Fruit fly (Drosophila melanogaster) whole organism, embryonic: ENCODE data around the gene CG15343.
A peak's percentile ranks its signal among the peaks of the same experiment; 100 is the strongest.

Source experiments
- ATbp ChIP-seq: fragments of 200-800 bp; sonication (Bioruptor generic); optimal IDR thresholded peaks from 2 replicates; lab custom pipeline; 2017; ENCODE audit warnings: missing biosample characterization, mild to moderate bottlenecking, missing genetic modification characterization, missing genetic modification reagents
- Adf1 ChIP-seq: fragments of 200-800 bp; sonication (Bioruptor generic); IDR thresholded peaks from 2 replicates; pipeline ENCODE4 v1.3.6; 2022; ENCODE audit warnings: missing biosample characterization, missing genetic modification characterization
- Aef1 ChIP-seq: fragments of 200-800 bp; sonication (Bioruptor generic); IDR thresholded peaks from 3 replicates; pipeline ENCODE4 v1.3.6; 2022; ENCODE audit warnings: missing biosample characterization, missing genetic modification characterization
- Atf3 ChIP-seq: fragments of 200-800 bp; sonication (Bioruptor generic); optimal IDR thresholded peaks from 3 replicates; lab custom pipeline; 2016; ENCODE audit warnings: missing biosample characterization, missing genetic modification characterization
- B-H1 ChIP-seq: fragments of 200-800 bp; sonication (Bioruptor generic); IDR thresholded peaks from 3 replicates; pipeline ENCODE4 v1.3.6; 2022; ENCODE audit warnings: missing biosample characterization, missing genetic modification characterization
- CG10462 ChIP-seq: fragments of 200-800 bp; sonication (Bioruptor generic); optimal IDR thresholded peaks from 2 replicates; lab custom pipeline; 2016; ENCODE audit warnings: missing biosample characterization, missing genetic modification characterization
- CG12299 ChIP-seq: fragments of 200-800 bp; sonication (Bioruptor generic); optimal IDR thresholded peaks from 2 replicates; lab custom pipeline; 2018; ENCODE audit warnings: missing biosample characterization, mild to moderate bottlenecking, missing genetic modification characterization
- CG14667 ChIP-seq: fragments of 200-800 bp; sonication (Bioruptor generic); IDR thresholded peaks from 2 replicates; pipeline ENCODE4 v1.3.6; 2022; ENCODE audit warnings: missing biosample characterization, missing genetic modification characterization
- CG15011 ChIP-seq: fragments of 200-800 bp; sonication (Bioruptor generic); optimal IDR thresholded peaks from 3 replicates; lab custom pipeline; 2018; ENCODE audit warnings: missing biosample characterization, mild to moderate bottlenecking, missing genetic modification characterization
- CG15696 ChIP-seq: fragments of 200-800 bp; sonication (Bioruptor generic); optimal IDR thresholded peaks from 2 replicates; lab custom pipeline; 2019; ENCODE audit warnings: missing biosample characterization, mild to moderate bottlenecking, missing genetic modification characterization, moderate library complexity
- CG17829 ChIP-seq: fragments of 200-800 bp; optimal IDR thresholded peaks from 2 replicates; lab custom pipeline; 2019; ENCODE audit warnings: missing biosample characterization, mild to moderate bottlenecking, missing genetic modification characterization, moderate library complexity
- CG18619 ChIP-seq: fragments of 200-800 bp; sonication (Bioruptor generic); optimal IDR thresholded peaks from 3 replicates; lab custom pipeline; 2017; ENCODE audit warnings: missing biosample characterization, mild to moderate bottlenecking, missing genetic modification characterization
- CG2678 ChIP-seq: fragments of 200-800 bp; sonication (Bioruptor generic); optimal IDR thresholded peaks from 3 replicates; lab custom pipeline; 2019; ENCODE audit warnings: missing biosample characterization, mild to moderate bottlenecking, missing genetic modification characterization, moderate library complexity
- CG3163 ChIP-seq: fragments of 200-800 bp; sonication (Bioruptor generic); optimal IDR thresholded peaks from 3 replicates; lab custom pipeline; 2016; ENCODE audit warnings: missing biosample characterization, missing genetic modification characterization
- CG3726 ChIP-seq: fragments of 200-800 bp; sonication (Bioruptor generic); IDR thresholded peaks from 3 replicates; pipeline ENCODE4, ENCODE4 v1.3.6; 2022; ENCODE audit warnings: missing biosample characterization, missing genetic modification characterization
- CG6683 ChIP-seq: fragments of 200-800 bp; sonication (Bioruptor generic); optimal IDR thresholded peaks from 2 replicates; lab custom pipeline; 2017; ENCODE audit warnings: missing biosample characterization, mild to moderate bottlenecking, missing genetic modification characterization, missing genetic modification reagents
- CG6791 ChIP-seq: fragments of 200-800 bp; sonication (Bioruptor generic); IDR thresholded peaks from 3 replicates; pipeline ENCODE4 v1.3.6; 2022; ENCODE audit warnings: missing biosample characterization, missing genetic modification characterization; ENCODE audit not compliant: partially characterized antibody
- CG7839 ChIP-seq: fragments of 200-800 bp; sonication (Bioruptor generic); optimal IDR thresholded peaks from 3 replicates; lab custom pipeline; 2018; ENCODE audit warnings: missing biosample characterization, mild to moderate bottlenecking, missing genetic modification characterization, moderate library complexity
- CG8359 ChIP-seq: fragments of 200-800 bp; sonication (Bioruptor generic); optimal IDR thresholded peaks from 2 replicates; lab custom pipeline; 2017; ENCODE audit warnings: missing biosample characterization, mild to moderate bottlenecking, missing genetic modification characterization, borderline replicate concordance
- CG8944 ChIP-seq: fragments of 200-800 bp; sonication (Bioruptor generic); optimal IDR thresholded peaks from 3 replicates; lab custom pipeline; 2016; ENCODE audit warnings: missing biosample characterization, missing genetic modification characterization
- D19B ChIP-seq: fragments of 200-800 bp; sonication (Bioruptor generic); optimal IDR thresholded peaks from 2 replicates; lab custom pipeline; 2017; ENCODE audit warnings: missing biosample characterization, mild to moderate bottlenecking, missing genetic modification characterization
- Drgx ChIP-seq: fragments of 200-800 bp; sonication (Bioruptor generic); IDR thresholded peaks from 2 replicates; pipeline ENCODE4 v1.3.6; 2022; ENCODE audit warnings: missing biosample characterization, missing genetic modification characterization
- Elba2 ChIP-seq: fragments of 200-800 bp; sonication (Bioruptor generic); optimal IDR thresholded peaks from 3 replicates; lab custom pipeline; 2016; ENCODE audit warnings: missing biosample characterization, missing genetic modification characterization
- Fer2 ChIP-seq: fragments of 200-800 bp; sonication (Bioruptor generic); optimal IDR thresholded peaks from 2 replicates; lab custom pipeline; 2018; ENCODE audit warnings: missing biosample characterization, mild to moderate bottlenecking, missing genetic modification characterization, moderate library complexity
- HmgZ ChIP-seq: fragments of 200-800 bp; sonication (Bioruptor generic); optimal IDR thresholded peaks from 2 replicates; lab custom pipeline; 2018; ENCODE audit warnings: missing biosample characterization, mild to moderate bottlenecking, missing genetic modification characterization
- MTF-1 ChIP-seq: fragments of 200-800 bp; sonication (Bioruptor generic); optimal IDR thresholded peaks from 2 replicates; lab custom pipeline; 2018; ENCODE audit warnings: missing biosample characterization, mild to moderate bottlenecking, missing genetic modification characterization, borderline replicate concordance
- NC2β ChIP-seq: fragments of 200-800 bp; sonication (Bioruptor generic); optimal IDR thresholded peaks from 2 replicates; lab custom pipeline; 2016; ENCODE audit warnings: missing biosample characterization, missing genetic modification characterization
- Trl ChIP-seq, 3 experiments: fragments of >200 bp in 2 of 3; fragments of 200-800 bp in 1 of 3; sonication (Bioruptor generic) in 1 of 3; optimal IDR thresholded peaks; 2 replicates in 1 of 3; 3 replicates in 2 of 3; lab custom pipeline; 2016 to 2017; ENCODE audit warnings: missing biosample characterization in 1 of 3, missing genetic modification characterization in 1 of 3
- Vsx1 ChIP-seq: fragments of 200-800 bp; sonication (Bioruptor generic); optimal IDR thresholded peaks from 2 replicates; lab custom pipeline; 2017; ENCODE audit warnings: missing biosample characterization, mild to moderate bottlenecking, missing genetic modification characterization, missing genetic modification reagents
- Xbp1 ChIP-seq: fragments of 200-800 bp; sonication (Bioruptor generic); optimal IDR thresholded peaks from 3 replicates; lab custom pipeline; 2016; ENCODE audit warnings: missing biosample characterization, mild to moderate bottlenecking, missing genetic modification characterization
- Xrp1 ChIP-seq: fragments of 200-800 bp; sonication (Bioruptor generic); IDR thresholded peaks from 2 replicates; pipeline ENCODE4 v1.3.6; 2022; ENCODE audit warnings: missing biosample characterization, missing genetic modification characterization
- bowl ChIP-seq: fragments of 200-800 bp; sonication (Bioruptor generic); IDR thresholded peaks from 2 replicates; pipeline ENCODE4 v1.3.6; 2022; ENCODE audit warnings: missing biosample characterization, missing genetic modification characterization
- btn ChIP-seq: fragments of 200-800 bp; sonication (Bioruptor generic); optimal IDR thresholded peaks from 2 replicates; lab custom pipeline; 2016; ENCODE audit warnings: missing biosample characterization, missing genetic modification characterization
- caup ChIP-seq: fragments of 200-800 bp; sonication (Bioruptor generic); optimal IDR thresholded peaks from 3 replicates; lab custom pipeline; 2017; ENCODE audit warnings: missing biosample characterization, mild to moderate bottlenecking, missing genetic modification characterization, moderate library complexity; ENCODE audit not compliant: severe bottlenecking
- crc ChIP-seq: fragments of 200-800 bp; sonication (Bioruptor generic); optimal IDR thresholded peaks from 2 replicates; lab custom pipeline; 2016; ENCODE audit warnings: missing biosample characterization, missing genetic modification characterization
- gfzf ChIP-seq: fragments of 200-800 bp; sonication (Bioruptor generic); optimal IDR thresholded peaks from 2 replicates; lab custom pipeline; 2016; ENCODE audit warnings: missing biosample characterization, mild to moderate bottlenecking, missing genetic modification characterization, moderate library complexity
- gro ChIP-seq: fragments of 200-800 bp; sonication (Bioruptor generic); optimal IDR thresholded peaks from 2 replicates; lab custom pipeline; 2016; ENCODE audit warnings: missing biosample characterization, missing genetic modification characterization
- ham ChIP-seq: fragments of 200-800 bp; sonication (Bioruptor generic); IDR thresholded peaks from 2 replicates; pipeline ENCODE4 v1.3.6; 2022; ENCODE audit warnings: missing biosample characterization, missing genetic modification characterization
- org-1 ChIP-seq: fragments of 200-800 bp; sonication (Bioruptor generic); optimal IDR thresholded peaks from 2 replicates; lab custom pipeline; 2017; ENCODE audit warnings: missing biosample characterization, missing genetic modification characterization
- otp ChIP-seq: fragments of 200-800 bp; sonication (Bioruptor generic); IDR thresholded peaks from 3 replicates; pipeline ENCODE4, ENCODE4 v1.3.6; 2022; ENCODE audit warnings: missing biosample characterization, missing genetic modification characterization
- pho ChIP-seq: fragments of 200-800 bp; sonication (Bioruptor generic); optimal IDR thresholded peaks from 2 replicates; lab custom pipeline; 2016; ENCODE audit warnings: missing biosample characterization, missing genetic modification characterization
- pnt ChIP-seq: fragments of 200-800 bp; sonication (Bioruptor generic); optimal IDR thresholded peaks from 3 replicates; lab custom pipeline; 2016; ENCODE audit warnings: missing biosample characterization, missing genetic modification characterization
- sd ChIP-seq: fragments of 200-800 bp; sonication (Bioruptor generic); optimal IDR thresholded peaks from 3 replicates; lab custom pipeline; 2018; ENCODE audit warnings: missing biosample characterization, mild to moderate bottlenecking, missing genetic modification characterization, moderate library complexity
- sug ChIP-seq: fragments of 200-800 bp; optimal IDR thresholded peaks from 2 replicates; lab custom pipeline; 2019; ENCODE audit warnings: missing biosample characterization, mild to moderate bottlenecking, missing genetic modification characterization, moderate library complexity
- trem ChIP-seq: fragments of 200-800 bp; optimal IDR thresholded peaks from 3 replicates; lab custom pipeline; 2019; ENCODE audit warnings: missing biosample characterization, mild to moderate bottlenecking, missing genetic modification characterization, moderate library complexity
- tx ChIP-seq: fragments of 200-800 bp; sonication (Bioruptor generic); optimal IDR thresholded peaks from 2 replicates; lab custom pipeline; 2016; ENCODE audit warnings: missing biosample characterization, missing genetic modification characterization
- vnd ChIP-seq: fragments of 200-800 bp; sonication (Bioruptor generic); IDR thresholded peaks from 3 replicates; pipeline ENCODE4 v1.3.6; 2022; ENCODE audit warnings: missing biosample characterization, missing genetic modification characterization; ENCODE audit not compliant: partially characterized antibody
- wek ChIP-seq: fragments of 200-800 bp; sonication (Bioruptor generic); optimal IDR thresholded peaks from 3 replicates; lab custom pipeline; 2018; ENCODE audit warnings: missing biosample characterization, mild to moderate bottlenecking, missing genetic modification characterization, moderate library complexity

The CG15343 gene

dm6 chrX:8229918-8230699 lies 43.5 kb downstream of the CG15343 start (continued):
- TF ChIP-seq CG8359 (GFP tag; lab: Kevin White, UChicago) (peak; percentile 56), Elba2 (no peak), Xrp1 (GFP tag; lab: Robert Waterston, UW) (peak; percentile 71), bowl (GFP tag; lab: Robert Waterston, UW) (no peak), trem (tag; lab: Kevin White, UChicago) (peak; percentile 4), pnt (peak; percentile 18), wek (peak; percentile 77), CG2678 (tag; lab: Kevin White, UChicago) (peak; percentile 71), org-1 (GFP tag; lab: Kevin White, UChicago) (peak; percentile 71), CG10462 (GFP tag; lab: Kevin White, UChicago) (peak; percentile 31), sd (tag; lab: Kevin White, UChicago) (peak; percentile 17), Xbp1 (no peak), Drgx (GFP tag; lab: Robert Waterston, UW) (no peak), CG6791 (GFP tag; lab: Robert Waterston, UW) (no peak), tx (GFP tag; lab: Kevin White, UChicago) (peak; percentile 16), caup (GFP tag; lab: Kevin White, UChicago) (peak; percentile 55), gro (GFP tag; lab: Kevin White, UChicago) (no peak), pho (GFP tag; lab: Kevin White, UChicago) (peak; percentile 25), Aef1 (no peak), CG3726 (GFP tag; lab: Robert Waterston, UW) (no peak), Atf3 (no peak), MTF-1 (peak; percentile 79), CG7839 (tag; lab: Kevin White, UChicago) (peak; percentile 17), B-H1 (GFP tag; lab: Robert Waterston, UW) (no peak), Vsx1 (GFP tag; lab: Kevin White, UChicago) (peak; percentile 77), CG8944 (GFP tag; lab: Kevin White, UChicago) (peak; percentile 39), HmgZ (tag; lab: Kevin White, UChicago) (peak; percentile 33), ATbp (peak; percentile 91), CG15696 (tag; lab: Kevin White, UChicago) (peak; percentile 71), crc (peak; percentile 13), gfzf (no peak), NC2β (GFP tag; lab: Kevin White, UChicago) (peak; percentile 18), otp (GFP tag; lab: Robert Waterston, UW) (peak; percentile 35; the same call in 1 of the 3 replicates), CG17829 (tag; lab: Kevin White, UChicago) (no peak), D19B (GFP tag; lab: Kevin White, UChicago) (peak; percentile 8), sug (tag; lab: Kevin White, UChicago) (peak; percentile 42), CG18619 (GFP tag; lab: Kevin White, UChicago) (peak; percentile 49), Trl (optimal IDR thresholded peaks at IDR 0.05; lab: Kevin White, UChicago) (peak; percentile 31 to 39), Trl (GFP tag; optimal IDR thresholded peaks at IDR 0.05; lab: Kevin White, UChicago) (peak; percentile 45), Fer2 (tag; lab: Kevin White, UChicago) (no peak), Adf1 (peak; percentile 98), CG3163 (GFP tag; lab: Kevin White, UChicago) (peak; percentile 5), vnd (GFP tag; lab: Robert Waterston, UW) (no peak), btn (GFP tag; lab: Kevin White, UChicago) (peak; percentile 61), CG12299 (peak; percentile 43), CG6683 (GFP tag; lab: Kevin White, UChicago) (peak; percentile 55), CG15011 (GFP tag; lab: Kevin White, UChicago) (peak; percentile 47), CG14667 (GFP tag; lab: Robert Waterston, UW) (no peak), ham (GFP tag; lab: Robert Waterston, UW) (no peak)
